Worm (Caenorhabditis elegans) whole organism, L3 larva: ENCODE measurements around the gene Y105C5A.8.

Experiments
- aly-2 ChIP-seq: fragments of 150-350 bp; optimal IDR thresholded peaks from 2 replicates; lab custom pipeline; 2014; ENCODE audit warnings: missing biosample characterization, missing genetic modification characterization
- ceh-9 ChIP-seq: sonication (generic microtip); optimal IDR thresholded peaks from 2 replicates; lab custom pipeline; 2018; ENCODE audit warnings: missing biosample characterization, missing genetic modification characterization
- elt-3 ChIP-seq, 3 experiments: fragments of 150-350 bp in 1 of 3; sonication (generic microtip) in 2 of 3; optimal IDR thresholded peaks; 2 replicates in 2 of 3; 4 replicates in 1 of 3; lab custom pipeline; 2014 to 2017; ENCODE audit warnings: missing biosample characterization in 3 of 3, missing genetic modification characterization in 3 of 3
- eor-1 ChIP-seq, 2 experiments: fragments of 150-350 bp; optimal IDR thresholded peaks; 2 replicates each; lab custom pipeline; 2014 to 2018; ENCODE audit warnings: missing biosample characterization in 2 of 2, missing genetic modification characterization in 2 of 2
- fos-1 ChIP-seq: fragments of 150-350 bp; optimal IDR thresholded peaks from 2 replicates; lab custom pipeline; 2014; ENCODE audit warnings: missing biosample characterization, missing genetic modification characterization
- nfya-1 ChIP-seq: sonication (generic microtip); optimal IDR thresholded peaks from 2 replicates; lab custom pipeline; 2017; ENCODE audit warnings: missing genetic modification characterization, mild to moderate bottlenecking, missing compliant biosample characterization, antibody characterized with exemption, moderate library complexity; ENCODE audit not compliant: insufficient read depth
- nhr-11 ChIP-seq: fragments of 150-350 bp; optimal IDR thresholded peaks from 2 replicates; lab custom pipeline; 2014; ENCODE audit warnings: missing biosample characterization, missing genetic modification characterization
- nhr-25 ChIP-seq: sonication (generic microtip); optimal IDR thresholded peaks from 2 replicates; lab custom pipeline; 2017; ENCODE audit warnings: missing biosample characterization, missing genetic modification characterization
- nhr-76 ChIP-seq: fragments of 150-350 bp; sonication (generic microtip); optimal IDR thresholded peaks from 5 replicates; lab custom pipeline; 2014; ENCODE audit warnings: missing biosample characterization, missing genetic modification characterization
- nhr-77 ChIP-seq: fragments of 150-350 bp; optimal IDR thresholded peaks from 2 replicates; lab custom pipeline; 2014; ENCODE audit warnings: missing biosample characterization, missing genetic modification characterization
- sea-2 ChIP-seq: fragments of 150-350 bp; sonication (generic microtip); optimal IDR thresholded peaks from 4 replicates; lab custom pipeline; 2014; ENCODE audit warnings: missing biosample characterization, missing genetic modification reagents, missing genetic modification characterization
- skn-1 ChIP-seq: fragments of 150-350 bp; optimal IDR thresholded peaks from 2 replicates; lab custom pipeline; 2014; ENCODE audit warnings: missing biosample characterization, missing genetic modification characterization
- snpc-4 ChIP-seq: fragments of 150-350 bp; optimal IDR thresholded peaks from 2 replicates; lab custom pipeline; 2014; ENCODE audit warnings: missing biosample characterization, missing genetic modification characterization
- zag-1 ChIP-seq: fragments of 150-350 bp; optimal IDR thresholded peaks from 2 replicates; lab custom pipeline; 2014; ENCODE audit warnings: missing biosample characterization, missing genetic modification characterization

DNA sequence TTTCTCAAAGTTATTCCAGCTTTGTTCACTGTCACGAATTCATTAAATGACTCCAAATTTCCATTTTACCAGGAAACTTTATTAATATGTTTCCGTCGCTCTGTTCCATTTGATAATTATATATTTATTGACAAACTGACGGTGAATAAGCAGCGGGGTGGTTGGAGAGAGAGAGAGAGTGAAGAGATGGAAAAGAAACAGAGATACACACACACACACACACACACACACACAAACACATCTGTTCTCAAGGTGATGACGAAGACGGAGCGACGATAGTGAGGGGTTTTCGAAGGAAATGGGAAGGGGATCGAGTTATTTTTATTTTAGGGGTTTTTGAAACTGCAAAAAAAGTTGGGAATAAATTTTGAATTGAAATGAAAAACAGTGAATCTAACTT lies 43.0 kb downstream of the Y105C5A.8 start:
- no peak for TF ChIP-seq zag-1
- no peak for TF ChIP-seq fos-1 (tag; lab: Kevin White, UChicago)
- TF ChIP-seq elt-3 (tag; optimal IDR thresholded peaks at IDR 0.05; lab: Kevin White, UChicago): no peak
- TF ChIP-seq sea-2 (GFP tag; lab: Kevin White, UChicago): no peak
- no peak for TF ChIP-seq eor-1 (tag; optimal IDR thresholded peaks at IDR 0.05; lab: Kevin White, UChicago)
- TF ChIP-seq nhr-11 (tag; lab: Kevin White, UChicago): no peak
- no peak for TF ChIP-seq snpc-4
- TF ChIP-seq skn-1 (tag; lab: Kevin White, UChicago): no peak
- TF ChIP-seq ceh-9 (tag; lab: Kevin White, UChicago): no peak
- TF ChIP-seq nhr-77: no peak
- TF ChIP-seq nhr-25 (tag; lab: Kevin White, UChicago): peak; percentile 11
- TF ChIP-seq nhr-76 (tag; lab: Kevin White, UChicago): no peak
- no peak for TF ChIP-seq aly-2
- peak; percentile 70 for TF ChIP-seq nfya-1 (tag; lab: Kevin White, UChicago)
